Fruit fly (Drosophila melanogaster) Kc167 (cell line): ENCODE results near the gene CG12016.

ENCODE experiments used
- Sin3A ChIP-seq: fragments of >200 bp; optimal IDR thresholded peaks from 2 replicates; lab custom pipeline; 2018; ENCODE audit warnings: missing external identifiers
- h ChIP-seq: fragments of >200 bp; optimal IDR thresholded peaks from 3 replicates; lab custom pipeline; 2018; ENCODE audit warnings: missing external identifiers
- insv ChIP-seq: fragments of >200 bp; optimal IDR thresholded peaks from 3 replicates; lab custom pipeline; 2018; ENCODE audit warnings: missing external identifiers

DNA sequence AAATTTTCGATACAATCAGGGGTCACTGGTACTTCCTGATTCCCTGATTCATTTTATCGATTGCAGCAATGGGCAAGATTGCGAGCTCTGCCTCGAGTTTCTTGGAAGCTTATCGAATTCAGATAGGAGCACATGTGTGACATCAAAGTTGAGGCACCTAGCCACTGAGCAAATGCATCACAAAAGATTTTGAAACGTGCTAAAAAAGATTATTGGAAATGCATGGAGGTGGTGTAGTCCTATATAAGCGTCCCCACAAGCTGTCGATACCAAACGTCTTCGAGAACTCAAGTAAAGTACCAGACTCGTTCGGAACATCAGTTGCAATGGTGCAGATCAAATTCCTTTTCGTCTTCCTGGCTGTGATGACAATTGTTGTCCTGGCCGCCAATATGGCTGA is 5.3 kb upstream of the CG12016 start, which contains the start of gene Drsl2:
- TF ChIP-seq h (lab: Kevin White, UChicago) (no peak), insv (lab: Kevin White, UChicago) (no peak), Sin3A (lab: Kevin White, UChicago) (no peak)
